Fruit fly (Drosophila melanogaster): ENCODE measurements around the gene Glut4EF.

DNA sequence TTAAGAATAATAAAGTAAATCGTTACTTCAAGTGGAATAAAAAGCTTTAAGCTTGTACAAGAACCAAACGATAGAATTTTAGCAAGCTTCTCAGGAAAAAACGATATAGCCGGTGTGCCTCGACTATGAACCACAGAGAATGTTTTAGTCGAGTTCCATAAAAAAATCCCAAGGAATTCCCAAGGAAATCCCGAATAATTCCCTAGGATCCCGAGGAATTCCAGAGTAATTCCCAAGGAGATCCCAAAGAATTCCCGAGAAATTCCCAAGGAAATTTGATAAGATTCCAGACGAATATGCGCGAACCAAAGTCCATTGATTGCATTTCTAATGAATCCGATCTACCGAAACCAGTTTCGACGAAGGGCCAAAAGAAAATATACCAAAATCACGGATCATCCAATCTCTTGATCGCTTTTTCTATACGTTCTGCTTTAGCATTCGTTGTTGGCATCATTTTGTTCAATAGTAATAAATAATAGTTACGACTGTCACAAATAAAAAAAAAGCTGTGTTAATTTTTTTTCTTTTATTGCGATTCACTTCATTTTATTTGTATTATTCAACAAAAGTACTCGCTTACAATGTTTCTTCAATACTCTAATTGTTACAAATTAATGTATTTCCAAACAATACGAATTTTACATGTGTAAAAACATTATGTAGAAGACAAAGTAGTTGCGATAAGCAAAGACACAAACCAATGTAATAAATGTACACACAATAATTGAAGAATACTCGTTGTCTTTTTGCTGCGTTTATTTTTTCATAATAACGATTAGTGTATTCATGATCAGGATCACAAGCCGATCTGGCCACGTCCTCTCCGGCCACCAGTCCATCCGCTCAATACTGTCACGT lies 5.7 kb upstream of the Glut4EF start:
- TF ChIP-seq CG11902 (GFP tag; optimal IDR thresholded peaks at IDR 0.05) (no peak), CG31627 (GFP tag; optimal IDR thresholded peaks at IDR 0.05) (no peak), CG3032 (tag; optimal IDR thresholded peaks at IDR 0.05) (no peak), Eip93F (GFP tag; optimal IDR thresholded peaks at IDR 0.05) (no peak), Blimp-1 (GFP tag; optimal IDR thresholded peaks at IDR 0.05) (no peak), CG10631 (GFP tag; optimal IDR thresholded peaks at IDR 0.05) (no peak), CG10669 (GFP tag; optimal IDR thresholded peaks at IDR 0.05) (no peak), Gug (GFP tag; IDR thresholded peaks at IDR 0.05) (no peak)

Measured in whole organism, prepupa.